Fruit fly (Drosophila melanogaster) whole organism, embryonic: ENCODE measurements around the gene CG14329.

Experiments used
- CG10462 ChIP-seq: fragments of 200-800 bp; sonication (Bioruptor generic); optimal IDR thresholded peaks from 2 replicates; lab custom pipeline; 2016; ENCODE audit warnings: missing biosample characterization, missing genetic modification characterization
- CG12071 ChIP-seq: fragments of 200-800 bp; sonication (Bioruptor generic); optimal IDR thresholded peaks from 3 replicates; lab custom pipeline; 2018; ENCODE audit warnings: missing biosample characterization, mild to moderate bottlenecking, missing genetic modification characterization
- CG13894 ChIP-seq: fragments of 200-800 bp; sonication (Bioruptor generic); optimal IDR thresholded peaks from 3 replicates; lab custom pipeline; 2018; ENCODE audit warnings: missing biosample characterization, mild to moderate bottlenecking, missing genetic modification characterization, moderate library complexity
- CG9876 ChIP-seq: fragments of 200-800 bp; sonication (Bioruptor generic); optimal IDR thresholded peaks from 2 replicates; lab custom pipeline; 2016; ENCODE audit warnings: missing biosample characterization, missing genetic modification characterization
- Gug ChIP-seq: fragments of 200-800 bp; sonication (Bioruptor generic); IDR thresholded peaks from 4 replicates; pipeline ENCODE4 v1.3.6; 2022; ENCODE audit warnings: missing biosample characterization, missing genetic modification characterization
- bsh ChIP-seq, 2 experiments: fragments of 200-800 bp; sonication (Bioruptor generic); optimal IDR thresholded peaks; 2 replicates each; lab custom pipeline; 2017 to 2018; ENCODE audit warnings: mild to moderate bottlenecking in 2 of 2, missing biosample characterization in 2 of 2, missing genetic modification characterization in 2 of 2, moderate library complexity in 1 of 2
- pan ChIP-seq, 4 experiments: fragments of >200 bp in 3 of 4; fragments of 200-800 bp in 1 of 4; sonication (Bioruptor generic) in 1 of 4; optimal IDR thresholded peaks in 3 of 4; IDR thresholded peaks in 1 of 4; 2 replicates each; pipeline versions ENCODE4 v1.3.6 to Lab custom; 2017 to 2022; ENCODE audit warnings: missing biosample characterization in 2 of 4, missing genetic modification characterization in 2 of 4, mixed read lengths in 1 of 4
- repo ChIP-seq: fragments of 200-800 bp; sonication (Bioruptor generic); optimal IDR thresholded peaks from 2 replicates; lab custom pipeline; 2016; ENCODE audit warnings: missing biosample characterization, missing genetic modification characterization
- salm ChIP-seq: fragments of 200-800 bp; sonication (Bioruptor generic); optimal IDR thresholded peaks from 2 replicates; lab custom pipeline; 2018; ENCODE audit warnings: missing biosample characterization, mild to moderate bottlenecking, missing genetic modification characterization
- tna ChIP-seq: fragments of 200-800 bp; sonication (Bioruptor generic); IDR thresholded peaks from 2 replicates; pipeline ENCODE4 v1.3.6; 2022; ENCODE audit warnings: missing biosample characterization, missing genetic modification characterization; ENCODE audit not compliant: partially characterized antibody

- TF ChIP-seq CG9876 (GFP tag; lab: Kevin White, UChicago), result no peak
- no peak for TF ChIP-seq Gug (GFP tag; lab: Robert Waterston, UW)
- no peak for TF ChIP-seq tna (GFP tag; lab: Robert Waterston, UW)
- TF ChIP-seq pan (optimal IDR thresholded peaks at IDR 0.05; lab: Kevin White, UChicago), result no peak
- TF ChIP-seq pan (GFP tag; optimal IDR thresholded peaks at IDR 0.05 in 1 of 2, IDR thresholded peaks at IDR 0.05 in 1 of 2), result no peak
- no peak for TF ChIP-seq CG10462 (GFP tag; lab: Kevin White, UChicago)
- no peak for TF ChIP-seq bsh (GFP tag; optimal IDR thresholded peaks at IDR 0.05; lab: Kevin White, UChicago)
- no peak for TF ChIP-seq salm
- TF ChIP-seq CG13894 (tag; lab: Kevin White, UChicago), result no peak
- TF ChIP-seq CG12071, result no peak
- TF ChIP-seq repo, result no peak
Observed at dm6 chr3R:17564837-17565236, 44.3 kb upstream of the CG14329 start.
